Fruit fly (Drosophila melanogaster) whole organism, embryonic: ENCODE measurements around the gene SmD1.

Source experiments
- Abd-B ChIP-seq: fragments of 200-800 bp; sonication (Bioruptor generic); optimal IDR thresholded peaks from 2 replicates; lab custom pipeline; 2018; ENCODE audit warnings: missing biosample characterization, mild to moderate bottlenecking, missing genetic modification characterization, moderate library complexity
- Atf-2 ChIP-seq: fragments of 200-800 bp; sonication (Bioruptor generic); optimal IDR thresholded peaks from 2 replicates; lab custom pipeline; 2016; ENCODE audit warnings: missing biosample characterization, missing genetic modification characterization
- Bdp1 ChIP-seq: fragments of 200-800 bp; sonication (Bioruptor generic); optimal IDR thresholded peaks from 3 replicates; lab custom pipeline; 2016; ENCODE audit warnings: missing biosample characterization, missing genetic modification characterization
- Bteb2 ChIP-seq: fragments of 200-800 bp; sonication (Bioruptor generic); optimal IDR thresholded peaks from 2 replicates; lab custom pipeline; 2016; ENCODE audit warnings: missing biosample characterization, missing genetic modification characterization
- CG10462 ChIP-seq: fragments of 200-800 bp; sonication (Bioruptor generic); optimal IDR thresholded peaks from 2 replicates; lab custom pipeline; 2016; ENCODE audit warnings: missing biosample characterization, missing genetic modification characterization
- CG10979 ChIP-seq: fragments of 200-800 bp; sonication (Bioruptor generic); optimal IDR thresholded peaks from 2 replicates; lab custom pipeline; 2018; ENCODE audit warnings: missing biosample characterization, mild to moderate bottlenecking, missing genetic modification characterization, moderate library complexity
- CG13123 ChIP-seq: fragments of 200-800 bp; sonication (Bioruptor generic); optimal IDR thresholded peaks from 2 replicates; lab custom pipeline; 2016; ENCODE audit warnings: missing biosample characterization, missing genetic modification characterization
- CG13296 ChIP-seq: fragments of 200-800 bp; sonication (Bioruptor generic); optimal IDR thresholded peaks from 3 replicates; lab custom pipeline; 2018; ENCODE audit warnings: missing biosample characterization, mild to moderate bottlenecking, missing genetic modification characterization
- CG13894 ChIP-seq: fragments of 200-800 bp; sonication (Bioruptor generic); optimal IDR thresholded peaks from 3 replicates; lab custom pipeline; 2018; ENCODE audit warnings: missing biosample characterization, mild to moderate bottlenecking, missing genetic modification characterization, moderate library complexity
- CG14710 ChIP-seq: fragments of 200-800 bp; sonication (Bioruptor generic); optimal IDR thresholded peaks from 3 replicates; lab custom pipeline; 2019; ENCODE audit warnings: missing biosample characterization, mild to moderate bottlenecking, missing genetic modification characterization, moderate library complexity
- CG16779 ChIP-seq: fragments of 200-800 bp; sonication (Bioruptor generic); IDR thresholded peaks from 2 replicates; pipeline ENCODE4 v1.3.6; 2022; ENCODE audit warnings: missing biosample characterization, missing genetic modification characterization
- CG17385 ChIP-seq: fragments of 200-800 bp; sonication (Bioruptor generic); optimal IDR thresholded peaks from 3 replicates; lab custom pipeline; 2018; ENCODE audit warnings: missing biosample characterization, mild to moderate bottlenecking, missing genetic modification characterization
- CG17568 ChIP-seq: fragments of 200-800 bp; sonication (Bioruptor generic); optimal IDR thresholded peaks from 2 replicates; lab custom pipeline; 2018; ENCODE audit warnings: missing biosample characterization, mild to moderate bottlenecking, missing genetic modification characterization, moderate library complexity
- CG18262 ChIP-seq: fragments of 200-800 bp; optimal IDR thresholded peaks from 3 replicates; lab custom pipeline; 2019; ENCODE audit warnings: missing biosample characterization, mild to moderate bottlenecking, missing genetic modification characterization, moderate library complexity
- CG2889 ChIP-seq: fragments of 200-800 bp; sonication (Bioruptor generic); IDR thresholded peaks from 3 replicates; pipeline ENCODE4 v1.3.6; 2022; ENCODE audit warnings: missing biosample characterization, missing genetic modification characterization
- CG30403 ChIP-seq: fragments of 200-800 bp; sonication (Bioruptor generic); optimal IDR thresholded peaks from 3 replicates; lab custom pipeline; 2016; ENCODE audit warnings: missing biosample characterization, missing genetic modification characterization
- CG34376 ChIP-seq: fragments of 200-800 bp; sonication (Bioruptor generic); optimal IDR thresholded peaks from 2 replicates; lab custom pipeline; 2018; ENCODE audit warnings: missing biosample characterization, mild to moderate bottlenecking, missing genetic modification characterization
- CG4404 ChIP-seq: fragments of 200-800 bp; sonication (Bioruptor generic); IDR thresholded peaks from 2 replicates; pipeline ENCODE4 v1.3.6; 2022; ENCODE audit warnings: missing biosample characterization, missing genetic modification characterization
- CG8089 ChIP-seq: fragments of 200-800 bp; sonication (Bioruptor generic); optimal IDR thresholded peaks from 3 replicates; lab custom pipeline; 2016; ENCODE audit warnings: missing biosample characterization, missing genetic modification characterization
- Chrac-16 ChIP-seq: fragments of 200-800 bp; sonication (Bioruptor generic); optimal IDR thresholded peaks from 3 replicates; lab custom pipeline; 2016; ENCODE audit warnings: missing biosample characterization, missing genetic modification characterization
- D19B ChIP-seq: fragments of 200-800 bp; sonication (Bioruptor generic); optimal IDR thresholded peaks from 2 replicates; lab custom pipeline; 2017; ENCODE audit warnings: missing biosample characterization, mild to moderate bottlenecking, missing genetic modification characterization
- H15 ChIP-seq: fragments of 200-800 bp; sonication (Bioruptor generic); IDR thresholded peaks from 3 replicates; pipeline ENCODE4 v1.3.6; 2022; ENCODE audit warnings: missing biosample characterization, missing genetic modification characterization
- HLH3B ChIP-seq: fragments of 200-800 bp; sonication (Bioruptor generic); IDR thresholded peaks from 2 replicates; pipeline ENCODE4 v1.3.6; 2022; ENCODE audit warnings: missing biosample characterization, missing genetic modification characterization
- Hr51 ChIP-seq, 2 experiments: fragments of 200-800 bp; sonication (Bioruptor generic); optimal IDR thresholded peaks; 2 replicates in 1 of 2; 3 replicates in 1 of 2; lab custom pipeline; 2016 to 2018; ENCODE audit warnings: missing biosample characterization in 2 of 2, missing genetic modification characterization in 2 of 2, mild to moderate bottlenecking in 1 of 2, moderate library complexity in 1 of 2
- Myb ChIP-seq: fragments of 200-800 bp; sonication (Bioruptor generic); optimal IDR thresholded peaks from 2 replicates; lab custom pipeline; 2016; ENCODE audit warnings: missing biosample characterization, missing genetic modification characterization
- Neu2 ChIP-seq: fragments of 200-800 bp; sonication (Bioruptor generic); optimal IDR thresholded peaks from 3 replicates; lab custom pipeline; 2016; ENCODE audit warnings: missing biosample characterization, missing genetic modification characterization, borderline replicate concordance
- Side ChIP-seq: fragments of 200-800 bp; sonication (Bioruptor generic); optimal IDR thresholded peaks from 2 replicates; lab custom pipeline; 2016; ENCODE audit warnings: missing biosample characterization, missing genetic modification characterization
- Spps ChIP-seq: fragments of 200-800 bp; sonication (Bioruptor generic); optimal IDR thresholded peaks from 2 replicates; lab custom pipeline; 2018; ENCODE audit warnings: missing biosample characterization, mild to moderate bottlenecking, missing genetic modification characterization
- Usf ChIP-seq: fragments of 200-800 bp; sonication (Bioruptor generic); optimal IDR thresholded peaks from 2 replicates; lab custom pipeline; 2017; ENCODE audit warnings: missing genotype, missing biosample characterization, missing genetic modification characterization
- ase ChIP-seq: fragments of 200-800 bp; sonication (Bioruptor generic); IDR thresholded peaks from 3 replicates; pipeline ENCODE4 v1.3.6; 2022; ENCODE audit warnings: missing biosample characterization, missing genetic modification characterization
- ash1 ChIP-seq: fragments of 200-800 bp; sonication (Bioruptor generic); optimal IDR thresholded peaks from 2 replicates; lab custom pipeline; 2018; ENCODE audit warnings: missing biosample characterization, mild to moderate bottlenecking, missing genetic modification characterization
- cas ChIP-seq: fragments of 200-800 bp; sonication (Bioruptor generic); IDR thresholded peaks from 2 replicates; pipeline ENCODE4 v1.3.6; 2022; ENCODE audit warnings: missing biosample characterization, missing genetic modification characterization
- caup ChIP-seq: fragments of 200-800 bp; sonication (Bioruptor generic); optimal IDR thresholded peaks from 3 replicates; lab custom pipeline; 2017; ENCODE audit warnings: missing biosample characterization, mild to moderate bottlenecking, missing genetic modification characterization, moderate library complexity; ENCODE audit not compliant: severe bottlenecking
- crol ChIP-seq: fragments of 200-800 bp; sonication (Bioruptor generic); IDR thresholded peaks from 2 replicates; pipeline ENCODE4 v1.3.6; 2022; ENCODE audit warnings: missing biosample characterization, missing genetic modification characterization
- cwo ChIP-seq: fragments of 200-800 bp; sonication (Bioruptor generic); optimal IDR thresholded peaks from 3 replicates; lab custom pipeline; 2017; ENCODE audit warnings: missing biosample characterization, missing genetic modification characterization, mild to moderate bottlenecking, moderate library complexity, missing genetic modification reagents
- fd96Cb ChIP-seq: fragments of 200-800 bp; sonication (Bioruptor generic); optimal IDR thresholded peaks from 2 replicates; lab custom pipeline; 2018; ENCODE audit warnings: missing biosample characterization, mild to moderate bottlenecking, missing genetic modification characterization, moderate library complexity
- gro ChIP-seq: fragments of 200-800 bp; sonication (Bioruptor generic); optimal IDR thresholded peaks from 2 replicates; lab custom pipeline; 2016; ENCODE audit warnings: missing biosample characterization, missing genetic modification characterization
- hb ChIP-seq: fragments of 200-800 bp; sonication (Bioruptor generic); IDR thresholded peaks from 3 replicates; pipeline ENCODE4 v1.3.6; 2022; ENCODE audit warnings: missing biosample characterization, missing genetic modification characterization; ENCODE audit not compliant: partially characterized antibody
- ind ChIP-seq: fragments of 200-800 bp; sonication (Bioruptor generic); optimal IDR thresholded peaks from 3 replicates; lab custom pipeline; 2016; ENCODE audit warnings: missing biosample characterization, missing genetic modification characterization
- insv ChIP-seq, 2 experiments: fragments of 200-800 bp; sonication (Bioruptor generic); optimal IDR thresholded peaks; 3 replicates each; lab custom pipeline; 2016 to 2018; ENCODE audit warnings: missing biosample characterization in 2 of 2, missing genetic modification characterization in 2 of 2
- jing ChIP-seq: fragments of 200-800 bp; sonication (Bioruptor generic); optimal IDR thresholded peaks from 2 replicates; lab custom pipeline; 2018; ENCODE audit warnings: missing biosample characterization, mild to moderate bottlenecking, missing genetic modification characterization
- luna ChIP-seq: fragments of 200-800 bp; sonication (Bioruptor generic); optimal IDR thresholded peaks from 2 replicates; lab custom pipeline; 2016; ENCODE audit warnings: missing biosample characterization, missing genetic modification characterization
- nau ChIP-seq: fragments of 200-800 bp; sonication (Bioruptor generic); optimal IDR thresholded peaks from 3 replicates; lab custom pipeline; 2017; ENCODE audit warnings: missing biosample characterization, mild to moderate bottlenecking, missing genetic modification characterization, missing genetic modification reagents
- nerfin-2 ChIP-seq: fragments of 200-800 bp; sonication (Bioruptor generic); IDR thresholded peaks from 2 replicates; pipeline ENCODE4 v1.3.6; 2022; ENCODE audit warnings: missing biosample characterization, missing genetic modification characterization; ENCODE audit not compliant: partially characterized antibody
- p53 ChIP-seq: fragments of 200-800 bp; sonication (Bioruptor generic); optimal IDR thresholded peaks from 2 replicates; lab custom pipeline; 2016; ENCODE audit warnings: missing biosample characterization, missing genetic modification characterization
- pb ChIP-seq: fragments of 200-800 bp; sonication (Bioruptor generic); optimal IDR thresholded peaks from 3 replicates; lab custom pipeline; 2016; ENCODE audit warnings: missing biosample characterization, missing genetic modification characterization
- peb ChIP-seq: fragments of 200-800 bp; sonication (Bioruptor generic); IDR thresholded peaks from 2 replicates; pipeline ENCODE4 v1.3.6; 2022; ENCODE audit warnings: missing biosample characterization, missing genetic modification characterization
- pita ChIP-seq: fragments of 200-800 bp; sonication (Bioruptor generic); optimal IDR thresholded peaks from 2 replicates; lab custom pipeline; 2017; ENCODE audit warnings: missing biosample characterization, mild to moderate bottlenecking, missing genetic modification characterization
- tio ChIP-seq: fragments of 200-800 bp; sonication (Bioruptor generic); optimal IDR thresholded peaks from 2 replicates; lab custom pipeline; 2017; ENCODE audit warnings: missing biosample characterization, missing genetic modification characterization, inconsistent platforms
- vvl ChIP-seq: fragments of 200-800 bp; sonication (Bioruptor generic); IDR thresholded peaks from 2 replicates; pipeline ENCODE4 v1.3.6; 2022; ENCODE audit warnings: missing biosample characterization, missing genetic modification characterization
- zen ChIP-seq: fragments of 200-800 bp; sonication (Bioruptor generic); optimal IDR thresholded peaks from 3 replicates; lab custom pipeline; 2018; ENCODE audit warnings: missing biosample characterization, mild to moderate bottlenecking, missing genetic modification characterization, moderate library complexity

Gene SmD1

dm6 chr3L:12725749-12726148 lies 8.7 kb downstream of the SmD1 start (continued):
- TF ChIP-seq nau, result no peak
- TF ChIP-seq CG13296 (GFP tag; lab: Kevin White, UChicago), result no peak
- TF ChIP-seq ind (GFP tag; lab: Kevin White, UChicago), result no peak
- no peak for TF ChIP-seq ase (GFP tag; lab: Robert Waterston, UW)
- no peak for TF ChIP-seq Bdp1 (GFP tag; lab: Kevin White, UChicago)
- peak; percentile 48 for TF ChIP-seq CG10979 (tag; lab: Kevin White, UChicago)
- no peak for TF ChIP-seq ash1 (GFP tag; lab: Kevin White, UChicago)
- no peak for TF ChIP-seq CG17568 (GFP tag; lab: Kevin White, UChicago)
- TF ChIP-seq insv (GFP tag; optimal IDR thresholded peaks at IDR 0.05; lab: Kevin White, UChicago), result no peak
- TF ChIP-seq p53, result no peak
- TF ChIP-seq cwo (GFP tag; lab: Kevin White, UChicago), result no peak
- no peak for TF ChIP-seq CG30403 (GFP tag; lab: Kevin White, UChicago)
- TF ChIP-seq gro, result no peak
- TF ChIP-seq tio (GFP tag; lab: Kevin White, UChicago), result no peak
- no peak for TF ChIP-seq Myb (GFP tag; lab: Kevin White, UChicago)
- TF ChIP-seq luna (GFP tag; lab: Kevin White, UChicago), result no peak
- no peak for TF ChIP-seq CG8089 (GFP tag; lab: Kevin White, UChicago)
- peak; percentile 13 for TF ChIP-seq CG18262 (tag; lab: Kevin White, UChicago)
- TF ChIP-seq Neu2 (GFP tag; lab: Kevin White, UChicago), result no peak
- TF ChIP-seq CG34376 (GFP tag; lab: Kevin White, UChicago), result no peak
- no peak for TF ChIP-seq H15 (GFP tag; lab: Robert Waterston, UW)
- TF ChIP-seq jing (GFP tag; lab: Kevin White, UChicago), result no peak
- TF ChIP-seq caup (GFP tag; lab: Kevin White, UChicago), result no peak
- no peak for TF ChIP-seq Hr51 (GFP tag; optimal IDR thresholded peaks at IDR 0.05; lab: Kevin White, UChicago)
- TF ChIP-seq CG14710 (tag; lab: Kevin White, UChicago), result peak; percentile 27
- TF ChIP-seq zen (tag; lab: Kevin White, UChicago), result peak; percentile 11
- no peak for TF ChIP-seq crol (GFP tag; lab: Robert Waterston, UW)
- TF ChIP-seq Abd-B, result no peak
- no peak for TF ChIP-seq CG10462
- TF ChIP-seq CG2889 (GFP tag; lab: Robert Waterston, UW), result no peak
- TF ChIP-seq CG16779 (GFP tag; lab: Robert Waterston, UW), result no peak
- no peak for TF ChIP-seq Bteb2
- peak; percentile 12 for TF ChIP-seq fd96Cb (tag; lab: Kevin White, UChicago)
- TF ChIP-seq hb (GFP tag; lab: Robert Waterston, UW), result no peak
- TF ChIP-seq pb, result no peak
- TF ChIP-seq CG13123 (GFP tag; lab: Kevin White, UChicago), result no peak
- no peak for TF ChIP-seq D19B (GFP tag; lab: Kevin White, UChicago)
- TF ChIP-seq vvl (GFP tag; lab: Robert Waterston, UW), result 0 out of 2 replicates have a peak, but pooled peaks have one; percentile 35
- TF ChIP-seq Usf (GFP tag; lab: Kevin White, UChicago), result no peak
- no peak for TF ChIP-seq peb (GFP tag; lab: Robert Waterston, UW)
- TF ChIP-seq CG4404, result no peak
- TF ChIP-seq Spps (tag; lab: Kevin White, UChicago), result peak; percentile 42
- no peak for TF ChIP-seq pita (GFP tag; lab: Kevin White, UChicago)
- no peak for TF ChIP-seq CG13894 (tag; lab: Kevin White, UChicago)
- 0 out of 2 replicates have a peak, but pooled peaks have one; percentile 19 for TF ChIP-seq HLH3B (GFP tag; lab: Robert Waterston, UW)
- no peak for TF ChIP-seq cas (GFP tag; lab: Robert Waterston, UW)
- TF ChIP-seq Chrac-16 (GFP tag; lab: Kevin White, UChicago), result no peak
- TF ChIP-seq Side (GFP tag; lab: Kevin White, UChicago), result no peak
- no peak for TF ChIP-seq Atf-2 (GFP tag; lab: Kevin White, UChicago)
- TF ChIP-seq nerfin-2, result no peak
- no peak for TF ChIP-seq CG17385 (GFP tag; lab: Kevin White, UChicago)
